Fruit fly (Drosophila melanogaster): ENCODE results near the gene Dys.
A peak's percentile ranks its signal among the peaks of the same experiment; 100 is the strongest.

The Dys gene

dm6 chr3R:19472218-19472617, 11.3 kb downstream of the Dys start (continued):
- peak; percentile 27 for TF ChIP-seq HmgZ (tag; optimal IDR thresholded peaks at IDR 0.05)
- TF ChIP-seq CG2678 (tag; optimal IDR thresholded peaks at IDR 0.05) = peak; percentile 48
- TF ChIP-seq nau (GFP tag; optimal IDR thresholded peaks at IDR 0.05) = peak; percentile 29
- TF ChIP-seq CG6272 (GFP tag; IDR thresholded peaks at IDR 0.05) = no peak
- peak; percentile 45 for TF ChIP-seq run (tag; optimal IDR thresholded peaks at IDR 0.05)
- peak; percentile 20 for TF ChIP-seq gsb-n (tag; optimal IDR thresholded peaks at IDR 0.05)
- TF ChIP-seq Kr (GFP tag; optimal IDR thresholded peaks at IDR 0.05) = peak; percentile 63
- peak; percentile 76 for TF ChIP-seq Ets65A (GFP tag)
- peak; percentile 78 for TF ChIP-seq wek (GFP tag; optimal IDR thresholded peaks at IDR 0.05)
- peak; percentile 56 for TF ChIP-seq CrebB (tag; optimal IDR thresholded peaks at IDR 0.05)
- peak; percentile 63 for TF ChIP-seq CG8359 (GFP tag; optimal IDR thresholded peaks at IDR 0.05; ENCODE audit: borderline replicate concordance)
- no peak for TF ChIP-seq toy (GFP tag; IDR thresholded peaks at IDR 0.05)
- peak; percentile 53 for TF ChIP-seq pfk (GFP tag; optimal IDR thresholded peaks at IDR 0.05)
- TF ChIP-seq D (optimal IDR thresholded peaks at IDR 0.05) = no peak
- peak; percentile 62 for TF ChIP-seq D (GFP tag; optimal IDR thresholded peaks at IDR 0.05)
- TF ChIP-seq BtbVII (GFP tag; optimal IDR thresholded peaks at IDR 0.05) = peak; percentile 35
- TF ChIP-seq seq (GFP tag; IDR thresholded peaks at IDR 0.05) = 0 out of 2 replicates have a peak, but pooled peaks have one; percentile 46
- peak; percentile 20 for TF ChIP-seq CG17359 (tag; optimal IDR thresholded peaks at IDR 0.05)
- TF ChIP-seq sqz (GFP tag; optimal IDR thresholded peaks at IDR 0.05) = peak; percentile 21
- TF ChIP-seq dmrt99B (tag; optimal IDR thresholded peaks at IDR 0.05) = peak; percentile 9
- peak; percentile 36; the same call in 1 of the 2 replicates for TF ChIP-seq onecut (GFP tag; IDR thresholded peaks at IDR 0.05)
- TF ChIP-seq tgo (GFP tag; IDR thresholded peaks at IDR 0.05) = no peak
- TF ChIP-seq dmrt11E (tag; optimal IDR thresholded peaks at IDR 0.05) = peak; percentile 47
- peak; percentile 59; the same call in 1 of the 2 replicates for TF ChIP-seq chm (GFP tag; IDR thresholded peaks at IDR 0.05)
- no peak for TF ChIP-seq fd3F (GFP tag; optimal IDR thresholded peaks at IDR 0.05)
- TF ChIP-seq CG11456 (GFP tag; IDR thresholded peaks at IDR 0.05) = no peak
- TF ChIP-seq kni (GFP tag; optimal IDR thresholded peaks at IDR 0.05) = peak; percentile 80
- TF ChIP-seq CG15479 (GFP tag; optimal IDR thresholded peaks at IDR 0.05) = peak; percentile 17
- no peak for TF ChIP-seq Med (GFP tag)
- TF ChIP-seq NC2α (GFP tag; optimal IDR thresholded peaks at IDR 0.05) = peak; percentile 13
- TF ChIP-seq CG6175 (GFP tag; IDR thresholded peaks at IDR 0.05) = peak; percentile 72; the same call in 2 of the 3 replicates
- TF ChIP-seq CG2875 (GFP tag; optimal IDR thresholded peaks at IDR 0.05) = peak; percentile 18
- peak; percentile 24 for TF ChIP-seq CG4424 (GFP tag; optimal IDR thresholded peaks at IDR 0.05)
- TF ChIP-seq CG7786 (GFP tag; optimal IDR thresholded peaks at IDR 0.05) = no peak
- TF ChIP-seq E2f2 (GFP tag; IDR thresholded peaks at IDR 0.05) = 0 out of 2 replicates have a peak, but pooled peaks have one; percentile 22
- no peak for TF ChIP-seq sc (optimal IDR thresholded peaks at IDR 0.05)
- TF ChIP-seq sc (GFP tag; optimal IDR thresholded peaks at IDR 0.05) = peak; percentile 48
- peak; percentile 28 for TF ChIP-seq D19A (tag; optimal IDR thresholded peaks at IDR 0.05)
- TF ChIP-seq gcm (GFP tag; optimal IDR thresholded peaks at IDR 0.05) = peak; percentile 93
- TF ChIP-seq CG17361 (GFP tag; IDR thresholded peaks at IDR 0.05) = no peak; the same call in 2 of the 3 replicates
- TF ChIP-seq lola (GFP tag; optimal IDR thresholded peaks at IDR 0.05) = peak in 1 of 3 experiments; percentile 42
- no peak for TF ChIP-seq so (GFP tag; IDR thresholded peaks at IDR 0.05)
- TF ChIP-seq Nf-YA (GFP tag; IDR thresholded peaks at IDR 0.05) = no peak
- peak; percentile 23 for TF ChIP-seq fd102C (GFP tag; optimal IDR thresholded peaks at IDR 0.05)
- peak; percentile 54 for TF ChIP-seq Xrp1 (GFP tag; IDR thresholded peaks at IDR 0.05)
- TF ChIP-seq Stat92E (GFP tag; optimal IDR thresholded peaks at IDR 0.05) = peak in 1 of 3 experiments; percentile 29
- TF ChIP-seq PHDP (tag; optimal IDR thresholded peaks at IDR 0.05) = peak; percentile 49
- TF ChIP-seq CoRest (tag; optimal IDR thresholded peaks at IDR 0.05) = peak; percentile 6
- peak; percentile 16 for TF ChIP-seq CG15514 (GFP tag; optimal IDR thresholded peaks at IDR 0.05)
- TF ChIP-seq MBD-R2 (GFP tag; IDR thresholded peaks at IDR 0.05) = no peak
